Fruit fly (Drosophila melanogaster) whole organism, embryonic: Measurements from ENCODE around the gene JIL-1.

Source experiments
- Abd-B ChIP-seq: fragments of 200-800 bp; sonication (Bioruptor generic); optimal IDR thresholded peaks from 2 replicates; lab custom pipeline; 2018; ENCODE audit warnings: missing biosample characterization, mild to moderate bottlenecking, missing genetic modification characterization, moderate library complexity
- BEAF-32 ChIP-seq: fragments of 200-800 bp; sonication (Bioruptor generic); optimal IDR thresholded peaks from 3 replicates; lab custom pipeline; 2017; ENCODE audit warnings: missing biosample characterization, missing genetic modification characterization, mild to moderate bottlenecking, moderate library complexity, missing genetic modification reagents
- Bgb ChIP-seq: fragments of 200-800 bp; sonication (Bioruptor generic); IDR thresholded peaks from 2 replicates; pipeline ENCODE4 v1.3.6; 2022; ENCODE audit warnings: missing biosample characterization, missing genetic modification characterization; ENCODE audit not compliant: partially characterized antibody
- Blimp-1 ChIP-seq: fragments of 200-800 bp; sonication (Bioruptor generic); optimal IDR thresholded peaks from 3 replicates; lab custom pipeline; 2018; ENCODE audit warnings: missing biosample characterization, missing genetic modification characterization, mild to moderate bottlenecking, moderate library complexity, missing genetic modification reagents
- CG11695 ChIP-seq: fragments of 200-800 bp; sonication (Bioruptor generic); IDR thresholded peaks from 3 replicates; pipeline ENCODE4 v1.3.6; 2022; ENCODE audit warnings: missing biosample characterization, missing genetic modification characterization
- CG12236 ChIP-seq: fragments of 200-800 bp; sonication (Bioruptor generic); optimal IDR thresholded peaks from 2 replicates; lab custom pipeline; 2016; ENCODE audit warnings: missing biosample characterization, missing genetic modification characterization
- CG12659 ChIP-seq: fragments of 200-800 bp; sonication (Bioruptor generic); optimal IDR thresholded peaks from 3 replicates; lab custom pipeline; 2017; ENCODE audit warnings: mild to moderate bottlenecking, missing biosample characterization, missing genetic modification reagents, missing genetic modification characterization
- CG12769 ChIP-seq: fragments of 200-800 bp; sonication (Bioruptor generic); optimal IDR thresholded peaks from 2 replicates; lab custom pipeline; 2019; ENCODE audit warnings: missing biosample characterization, mild to moderate bottlenecking, missing genetic modification characterization, moderate library complexity
- CG13287 ChIP-seq: fragments of 200-800 bp; sonication (Bioruptor generic); IDR thresholded peaks from 2 replicates; pipeline ENCODE4 v1.3.6; 2022; ENCODE audit warnings: missing biosample characterization, missing genetic modification characterization; ENCODE audit not compliant: partially characterized antibody
- CG13624 ChIP-seq: fragments of 200-800 bp; sonication (Bioruptor generic); optimal IDR thresholded peaks from 2 replicates; lab custom pipeline; 2016; ENCODE audit warnings: missing biosample characterization, missing genetic modification characterization
- CG14710 ChIP-seq: fragments of 200-800 bp; sonication (Bioruptor generic); optimal IDR thresholded peaks from 3 replicates; lab custom pipeline; 2019; ENCODE audit warnings: missing biosample characterization, mild to moderate bottlenecking, missing genetic modification characterization, moderate library complexity
- CG15073 ChIP-seq: fragments of 200-800 bp; sonication (Bioruptor generic); optimal IDR thresholded peaks from 2 replicates; lab custom pipeline; 2016; ENCODE audit warnings: missing biosample characterization, missing genetic modification characterization
- CG18619 ChIP-seq: fragments of 200-800 bp; sonication (Bioruptor generic); optimal IDR thresholded peaks from 3 replicates; lab custom pipeline; 2017; ENCODE audit warnings: missing biosample characterization, mild to moderate bottlenecking, missing genetic modification characterization
- CG2120 ChIP-seq: fragments of 200-800 bp; sonication (Bioruptor generic); optimal IDR thresholded peaks from 3 replicates; lab custom pipeline; 2016; ENCODE audit warnings: missing biosample characterization, missing genetic modification characterization
- CG32767 ChIP-seq: fragments of 200-800 bp; sonication (Bioruptor generic); IDR thresholded peaks from 2 replicates; pipeline ENCODE4 v1.3.6; 2022; ENCODE audit warnings: missing biosample characterization, missing genetic modification characterization
- CG34422 ChIP-seq: fragments of 200-800 bp; sonication (Bioruptor generic); IDR thresholded peaks from 3 replicates; pipeline ENCODE4 v1.3.6; 2022; ENCODE audit warnings: missing biosample characterization, missing genetic modification characterization
- CG4617 ChIP-seq: fragments of 200-800 bp; sonication (Bioruptor generic); optimal IDR thresholded peaks from 3 replicates; lab custom pipeline; 2016; ENCODE audit warnings: missing biosample characterization, missing genetic modification characterization, borderline replicate concordance
- CG4730 ChIP-seq: fragments of 200-800 bp; sonication (Bioruptor generic); IDR thresholded peaks from 2 replicates; pipeline ENCODE4 v1.3.6; 2022; ENCODE audit warnings: missing biosample characterization, missing genetic modification characterization
- Dek ChIP-seq: fragments of 200-800 bp; sonication (Bioruptor generic); optimal IDR thresholded peaks from 3 replicates; lab custom pipeline; 2019; ENCODE audit warnings: missing biosample characterization, mild to moderate bottlenecking, missing genetic modification characterization, moderate library complexity
- Doc2 ChIP-seq: fragments of 200-800 bp; sonication (Bioruptor generic); IDR thresholded peaks from 2 replicates; pipeline ENCODE4 v1.3.6; 2022; ENCODE audit warnings: missing biosample characterization, missing genetic modification characterization
- Dp ChIP-seq: fragments of 200-800 bp; sonication (Bioruptor generic); optimal IDR thresholded peaks from 2 replicates; lab custom pipeline; 2018; ENCODE audit warnings: missing biosample characterization, mild to moderate bottlenecking, missing genetic modification characterization, moderate library complexity
- HmgZ ChIP-seq: fragments of 200-800 bp; sonication (Bioruptor generic); optimal IDR thresholded peaks from 2 replicates; lab custom pipeline; 2018; ENCODE audit warnings: missing biosample characterization, mild to moderate bottlenecking, missing genetic modification characterization
- Hmr ChIP-seq: fragments of 200-800 bp; sonication (Bioruptor generic); optimal IDR thresholded peaks from 3 replicates; lab custom pipeline; 2017; ENCODE audit warnings: mild to moderate bottlenecking, missing biosample characterization, missing genetic modification reagents, missing genetic modification characterization
- Hr51 ChIP-seq, 2 experiments: fragments of 200-800 bp; sonication (Bioruptor generic); optimal IDR thresholded peaks; 2 replicates in 1 of 2; 3 replicates in 1 of 2; lab custom pipeline; 2016 to 2018; ENCODE audit warnings: missing biosample characterization in 2 of 2, missing genetic modification characterization in 2 of 2, mild to moderate bottlenecking in 1 of 2, moderate library complexity in 1 of 2
- MTF-1 ChIP-seq: fragments of 200-800 bp; sonication (Bioruptor generic); optimal IDR thresholded peaks from 2 replicates; lab custom pipeline; 2018; ENCODE audit warnings: missing biosample characterization, mild to moderate bottlenecking, missing genetic modification characterization, borderline replicate concordance
- Sry-δ ChIP-seq: fragments of 200-800 bp; sonication (Bioruptor generic); optimal IDR thresholded peaks from 2 replicates; lab custom pipeline; 2016; ENCODE audit warnings: missing biosample characterization, missing genetic modification characterization
- Xbp1 ChIP-seq: fragments of 200-800 bp; sonication (Bioruptor generic); optimal IDR thresholded peaks from 3 replicates; lab custom pipeline; 2016; ENCODE audit warnings: missing biosample characterization, mild to moderate bottlenecking, missing genetic modification characterization
- YL-1 ChIP-seq: fragments of 200-800 bp; sonication (Bioruptor generic); optimal IDR thresholded peaks from 3 replicates; lab custom pipeline; 2017; ENCODE audit warnings: missing biosample characterization, mild to moderate bottlenecking, missing genetic modification characterization
- caup ChIP-seq: fragments of 200-800 bp; sonication (Bioruptor generic); optimal IDR thresholded peaks from 3 replicates; lab custom pipeline; 2017; ENCODE audit warnings: missing biosample characterization, mild to moderate bottlenecking, missing genetic modification characterization, moderate library complexity; ENCODE audit not compliant: severe bottlenecking
- cg ChIP-seq: fragments of 200-800 bp; sonication (Bioruptor generic); optimal IDR thresholded peaks from 3 replicates; lab custom pipeline; 2019; ENCODE audit warnings: missing biosample characterization, mild to moderate bottlenecking, missing genetic modification characterization, moderate library complexity
- crp ChIP-seq, 2 experiments: fragments of 200-800 bp; sonication (Bioruptor generic); optimal IDR thresholded peaks; 2 replicates in 1 of 2; 3 replicates in 1 of 2; lab custom pipeline; 2017; ENCODE audit warnings: missing biosample characterization in 2 of 2, missing genetic modification characterization in 2 of 2, mild to moderate bottlenecking in 1 of 2, moderate library complexity in 1 of 2
- cwo ChIP-seq: fragments of 200-800 bp; sonication (Bioruptor generic); optimal IDR thresholded peaks from 3 replicates; lab custom pipeline; 2017; ENCODE audit warnings: missing biosample characterization, missing genetic modification characterization, mild to moderate bottlenecking, moderate library complexity, missing genetic modification reagents
- emc ChIP-seq: fragments of 200-800 bp; sonication (Bioruptor generic); optimal IDR thresholded peaks from 2 replicates; lab custom pipeline; 2016; ENCODE audit warnings: missing biosample characterization, missing genetic modification characterization
- esg ChIP-seq: fragments of 200-800 bp; sonication (Bioruptor generic); conservative IDR thresholded peaks from 2 replicates; pipeline ENCODE4 v1.3.6; 2022; ENCODE audit warnings: missing biosample characterization, missing genetic modification characterization
- ewg ChIP-seq: fragments of 200-800 bp; sonication (Bioruptor generic); optimal IDR thresholded peaks from 3 replicates; lab custom pipeline; 2017; ENCODE audit warnings: mild to moderate bottlenecking, missing biosample characterization, missing genetic modification reagents, missing genetic modification characterization
- insv ChIP-seq, 2 experiments: fragments of 200-800 bp; sonication (Bioruptor generic); optimal IDR thresholded peaks; 3 replicates each; lab custom pipeline; 2016 to 2018; ENCODE audit warnings: missing biosample characterization in 2 of 2, missing genetic modification characterization in 2 of 2
- lbe ChIP-seq: fragments of 200-800 bp; sonication (Bioruptor generic); optimal IDR thresholded peaks from 2 replicates; lab custom pipeline; 2016; ENCODE audit warnings: missing biosample characterization, mild to moderate bottlenecking, missing genetic modification characterization
- lola ChIP-seq, 3 experiments: fragments of >200 bp in 2 of 3; fragments of 200-800 bp in 1 of 3; sonication (Bioruptor generic) in 1 of 3; optimal IDR thresholded peaks; 2 replicates each; lab custom pipeline; 2017 to 2019; ENCODE audit warnings: missing biosample characterization in 3 of 3, missing genetic modification characterization in 3 of 3, mild to moderate bottlenecking in 1 of 3, moderate library complexity in 1 of 3
- nerfin-2 ChIP-seq: fragments of 200-800 bp; sonication (Bioruptor generic); IDR thresholded peaks from 2 replicates; pipeline ENCODE4 v1.3.6; 2022; ENCODE audit warnings: missing biosample characterization, missing genetic modification characterization; ENCODE audit not compliant: partially characterized antibody
- onecut ChIP-seq: fragments of 200-800 bp; sonication (Bioruptor generic); IDR thresholded peaks from 2 replicates; pipeline ENCODE4 v1.3.6; 2022; ENCODE audit warnings: missing biosample characterization, missing genetic modification characterization
- phol ChIP-seq: fragments of 200-800 bp; sonication (Bioruptor generic); optimal IDR thresholded peaks from 3 replicates; lab custom pipeline; 2018; ENCODE audit warnings: missing biosample characterization, mild to moderate bottlenecking, missing genetic modification characterization, moderate library complexity
- psq ChIP-seq: fragments of 200-800 bp; sonication (Bioruptor generic); optimal IDR thresholded peaks from 2 replicates; lab custom pipeline; 2017; ENCODE audit warnings: missing biosample characterization, missing genetic modification characterization
- run ChIP-seq: fragments of 200-800 bp; sonication (Bioruptor generic); optimal IDR thresholded peaks from 3 replicates; lab custom pipeline; 2018; ENCODE audit warnings: missing biosample characterization, mild to moderate bottlenecking, missing genetic modification characterization
- sisA ChIP-seq: fragments of 200-800 bp; sonication (Bioruptor generic); IDR thresholded peaks from 2 replicates; pipeline ENCODE4 v1.3.6; 2022; ENCODE audit warnings: missing biosample characterization, missing genetic modification characterization
- stwl ChIP-seq: fragments of 200-800 bp; sonication (Bioruptor generic); optimal IDR thresholded peaks from 3 replicates; lab custom pipeline; 2018; ENCODE audit warnings: missing biosample characterization, mild to moderate bottlenecking, missing genetic modification characterization, moderate library complexity
- sug ChIP-seq: fragments of 200-800 bp; optimal IDR thresholded peaks from 2 replicates; lab custom pipeline; 2019; ENCODE audit warnings: missing biosample characterization, mild to moderate bottlenecking, missing genetic modification characterization, moderate library complexity
- tup ChIP-seq: fragments of 200-800 bp; sonication (Bioruptor generic); optimal IDR thresholded peaks from 2 replicates; lab custom pipeline; 2016; ENCODE audit warnings: missing biosample characterization, mild to moderate bottlenecking, missing genetic modification characterization, moderate library complexity

JIL-1 gene

dm6 chr3L:11120419-11120958 is 27.5 kb upstream of the JIL-1 start, which contains the start of the genes FoxK and mRpL2 (continued):
- TF ChIP-seq insv (GFP tag; optimal IDR thresholded peaks at IDR 0.05; lab: Kevin White, UChicago): peak in 1 of 2 experiments; percentile 38
- TF ChIP-seq CG32767 (GFP tag; lab: Robert Waterston, UW): peak; percentile 82
- peak; percentile 11 for TF ChIP-seq CG13624
- TF ChIP-seq Doc2 (GFP tag; lab: Robert Waterston, UW): no peak
- TF ChIP-seq CG12236: no peak
- peak; percentile 0 for TF ChIP-seq sug
- TF ChIP-seq Sry-δ (GFP tag; lab: Kevin White, UChicago): peak; percentile 53
- no peak for TF ChIP-seq CG18619 (GFP tag; lab: Kevin White, UChicago)
- no peak for TF ChIP-seq emc (GFP tag; lab: Kevin White, UChicago)
- peak; percentile 40 for TF ChIP-seq CG2120 (GFP tag; lab: Kevin White, UChicago)
- peak; percentile 47 for TF ChIP-seq BEAF-32
- peak; percentile 51 for TF ChIP-seq Dp (GFP tag; lab: Kevin White, UChicago)
- no peak for TF ChIP-seq lola (GFP tag; optimal IDR thresholded peaks at IDR 0.05; lab: Kevin White, UChicago)
- TF ChIP-seq CG12769 (tag; lab: Kevin White, UChicago): peak; percentile 10
- no peak for TF ChIP-seq Abd-B (GFP tag; lab: Kevin White, UChicago)
- peak; percentile 26 for TF ChIP-seq cg (GFP tag; lab: Kevin White, UChicago)
- peak; percentile 72 for TF ChIP-seq YL-1 (GFP tag; lab: Kevin White, UChicago)
- TF ChIP-seq lbe (GFP tag; lab: Kevin White, UChicago): peak; percentile 74
- TF ChIP-seq onecut: peak; percentile 25; the same call in 1 of the 2 replicates
- TF ChIP-seq CG34422 (GFP tag; lab: Robert Waterston, UW): peak; percentile 74; the same call in 2 of the 3 replicates
- TF ChIP-seq tup (GFP tag; lab: Kevin White, UChicago): no peak
- no peak for TF ChIP-seq psq (GFP tag; lab: Kevin White, UChicago)
- peak; percentile 83 for TF ChIP-seq stwl (tag; lab: Kevin White, UChicago)
- peak; percentile 23; the same call in 1 of the 2 replicates for TF ChIP-seq Bgb (GFP tag; lab: Robert Waterston, UW)
- TF ChIP-seq cwo (GFP tag; lab: Kevin White, UChicago): peak; percentile 64
- TF ChIP-seq CG13287 (GFP tag; lab: Robert Waterston, UW): peak; percentile 57; the same call in 1 of the 2 replicates
- no peak for TF ChIP-seq sisA (GFP tag; lab: Robert Waterston, UW)
- TF ChIP-seq CG15073: no peak
- no peak for TF ChIP-seq esg (GFP tag; lab: Robert Waterston, UW)
- peak; percentile 4 for TF ChIP-seq Hmr (GFP tag; lab: Kevin White, UChicago)
- peak; percentile 6 for TF ChIP-seq caup
- peak; percentile 54 for TF ChIP-seq HmgZ (tag; lab: Kevin White, UChicago)
- peak; percentile 39 for TF ChIP-seq CG14710 (tag; lab: Kevin White, UChicago)
- peak; percentile 13 for TF ChIP-seq Xbp1 (GFP tag; lab: Kevin White, UChicago)
- peak; percentile 43 for TF ChIP-seq CG12659 (GFP tag; lab: Kevin White, UChicago)
- TF ChIP-seq MTF-1 (GFP tag; lab: Kevin White, UChicago): peak; percentile 55
- TF ChIP-seq Hr51 (GFP tag; optimal IDR thresholded peaks at IDR 0.05; lab: Kevin White, UChicago): no peak
- TF ChIP-seq nerfin-2: no peak
- peak; percentile 89 for TF ChIP-seq ewg (GFP tag; lab: Kevin White, UChicago)
- TF ChIP-seq CG4617: peak; percentile 81
- TF ChIP-seq crp (GFP tag; optimal IDR thresholded peaks at IDR 0.05; lab: Kevin White, UChicago): peak; percentile 70 to 97
- no peak for TF ChIP-seq Blimp-1 (GFP tag; lab: Kevin White, UChicago)
- TF ChIP-seq Dek (tag; lab: Kevin White, UChicago): no peak
- TF ChIP-seq phol (tag; lab: Kevin White, UChicago): peak; percentile 45
- 0 out of 3 replicates have a peak, but pooled peaks have one; percentile 21 for TF ChIP-seq CG11695
- peak; percentile 19 for TF ChIP-seq run
- no peak for TF ChIP-seq CG4730 (GFP tag; lab: Robert Waterston, UW)
